Fruit fly (Drosophila melanogaster): Measurements from ENCODE around the gene CG4367.

The CG4367 gene

dm6 chr3R:20285678-20286449, 18.9 kb downstream of the CG4367 start (continued):
- no peak for TF ChIP-seq H15 (GFP tag; IDR thresholded peaks at IDR 0.05)
- TF ChIP-seq Eip74EF (GFP tag; optimal IDR thresholded peaks at IDR 0.05) = peak in 1 of 2 experiments; percentile 40
- TF ChIP-seq CG6765 (GFP tag; optimal IDR thresholded peaks at IDR 0.05) = no peak
- no peak for TF ChIP-seq fd3F (GFP tag; optimal IDR thresholded peaks at IDR 0.05)
- peak; percentile 73 for TF ChIP-seq btn (GFP tag; optimal IDR thresholded peaks at IDR 0.05)
- no peak; the same call in 1 of the 2 replicates for TF ChIP-seq CG32532 (GFP tag; IDR thresholded peaks at IDR 0.05)
- peak; percentile 65 for TF ChIP-seq NC2α (GFP tag; optimal IDR thresholded peaks at IDR 0.05)
- no peak for TF ChIP-seq Max (GFP tag; optimal IDR thresholded peaks at IDR 0.05)
- peak; percentile 68 for TF ChIP-seq CG6254 (GFP tag; optimal IDR thresholded peaks at IDR 0.05)
- no peak for TF ChIP-seq nerfin-2 (GFP tag; IDR thresholded peaks at IDR 0.05; ENCODE audit: partially characterized antibody)
- TF ChIP-seq Chrac-16 (GFP tag; optimal IDR thresholded peaks at IDR 0.05) = no peak
- peak; percentile 54 for TF ChIP-seq Mes4 (GFP tag; optimal IDR thresholded peaks at IDR 0.05)
- TF ChIP-seq ap (GFP tag; IDR thresholded peaks at IDR 0.05) = 0 out of 2 replicates have a peak, but pooled peaks have one; percentile 15
- TF ChIP-seq CG17568 (GFP tag; optimal IDR thresholded peaks at IDR 0.05) = peak; percentile 43
- no peak; the same call in 2 of the 3 replicates for TF ChIP-seq B-H1 (GFP tag; IDR thresholded peaks at IDR 0.05)
- no peak for TF ChIP-seq CG8359 (GFP tag; optimal IDR thresholded peaks at IDR 0.05; ENCODE audit: borderline replicate concordance)
- peak; percentile 35 for TF ChIP-seq CG12659 (GFP tag; optimal IDR thresholded peaks at IDR 0.05)
- TF ChIP-seq schlank (tag; optimal IDR thresholded peaks at IDR 0.05) = no peak
- TF ChIP-seq CG17186 (GFP tag; optimal IDR thresholded peaks at IDR 0.05) = peak; percentile 75
- TF ChIP-seq tin (GFP tag; optimal IDR thresholded peaks at IDR 0.05) = peak; percentile 48
- no peak for TF ChIP-seq Taf1 (GFP tag; IDR thresholded peaks at IDR 0.05)
- no peak for TF ChIP-seq CG8478 (optimal IDR thresholded peaks at IDR 0.05)
- TF ChIP-seq sr (GFP tag; IDR thresholded peaks at IDR 0.05) = peak; percentile 66; the same call in 1 of the 3 replicates
- no peak for TF ChIP-seq Scr (GFP tag; IDR thresholded peaks at IDR 0.05; ENCODE audit: partially characterized antibody)
- peak; percentile 40 for TF ChIP-seq fd96Cb (tag; optimal IDR thresholded peaks at IDR 0.05)
- peak; percentile 83 for TF ChIP-seq CG2202 (tag; optimal IDR thresholded peaks at IDR 0.05)
- TF ChIP-seq CG30020 (tag; optimal IDR thresholded peaks at IDR 0.05) = no peak
- peak; percentile 55 for TF ChIP-seq sqz (GFP tag; optimal IDR thresholded peaks at IDR 0.05)
- TF ChIP-seq CG14014 (GFP tag; IDR thresholded peaks at IDR 0.05) = no peak
- no peak for TF ChIP-seq lbe (GFP tag; optimal IDR thresholded peaks at IDR 0.05)
- TF ChIP-seq CG17359 (tag; optimal IDR thresholded peaks at IDR 0.05) = peak; percentile 95
- TF ChIP-seq Elba2 (GFP tag; optimal IDR thresholded peaks at IDR 0.05) = no peak
- peak; percentile 16 for TF ChIP-seq Hr3 (GFP tag; optimal IDR thresholded peaks at IDR 0.05)
- TF ChIP-seq CG3065 (GFP tag; optimal IDR thresholded peaks at IDR 0.05) = peak; percentile 36
- peak; percentile 35 for TF ChIP-seq sens (GFP tag)
- TF ChIP-seq zfh2 (GFP tag; optimal IDR thresholded peaks at IDR 0.05) = no peak
- TF ChIP-seq kni (GFP tag; optimal IDR thresholded peaks at IDR 0.05) = peak; percentile 96
- TF ChIP-seq CG5180 (GFP tag; optimal IDR thresholded peaks at IDR 0.05) = peak; percentile 60
- TF ChIP-seq CG13424 (tag; optimal IDR thresholded peaks at IDR 0.05) = peak; percentile 56
- no peak for TF ChIP-seq shn (GFP tag; optimal IDR thresholded peaks at IDR 0.05)
- no peak for TF ChIP-seq mirr (GFP tag; optimal IDR thresholded peaks at IDR 0.05)
- TF ChIP-seq nerfin-1 (tag; optimal IDR thresholded peaks at IDR 0.05) = peak; percentile 76
- TF ChIP-seq CG10654 (GFP tag; optimal IDR thresholded peaks at IDR 0.05) = peak; percentile 40
- no peak for TF ChIP-seq CG13894 (tag; optimal IDR thresholded peaks at IDR 0.05)
- no peak for TF ChIP-seq Tbp (GFP tag; optimal IDR thresholded peaks at IDR 0.05)
- TF ChIP-seq CG2199 (GFP tag; IDR thresholded peaks at IDR 0.05) = no peak
- no peak for TF ChIP-seq Hmr (GFP tag; optimal IDR thresholded peaks at IDR 0.05)
- peak; percentile 37 for TF ChIP-seq CG31365 (tag; optimal IDR thresholded peaks at IDR 0.05)
- 0 out of 2 replicates have a peak, but pooled peaks have one; percentile 8 for TF ChIP-seq ro (GFP tag; IDR thresholded peaks at IDR 0.05)
